Fruit fly (Drosophila melanogaster): Measurements from ENCODE around the gene Sec16.

Sec16 gene

dm6 chrX:12595610-12596336, at the start of gene Sec16, which contains the start of gene CG1824 (continued):
- no peak for TF ChIP-seq CG13296 (GFP tag; optimal IDR thresholded peaks at IDR 0.05)
- no peak for TF ChIP-seq CG31388 (GFP tag; optimal IDR thresholded peaks at IDR 0.05)
- TF ChIP-seq CG9437 (GFP tag; optimal IDR thresholded peaks at IDR 0.05), result peak; percentile 65
- TF ChIP-seq CG13894 (tag; optimal IDR thresholded peaks at IDR 0.05), result no peak
- TF ChIP-seq Optix (GFP tag; IDR thresholded peaks at IDR 0.05), result no peak
- peak; percentile 17 for TF ChIP-seq NfI (GFP tag; optimal IDR thresholded peaks at IDR 0.05)
- TF ChIP-seq CG32767 (GFP tag; IDR thresholded peaks at IDR 0.05), result no peak
- no peak for TF ChIP-seq CG8281 (tag; optimal IDR thresholded peaks at IDR 0.05)
- TF ChIP-seq ftz-f1 (GFP tag; optimal IDR thresholded peaks at IDR 0.05), result no peak
- no peak for TF ChIP-seq CG9609 (GFP tag; optimal IDR thresholded peaks at IDR 0.05)
- TF ChIP-seq tap (tag; optimal IDR thresholded peaks at IDR 0.05), result no peak
- TF ChIP-seq ato (GFP tag; IDR thresholded peaks at IDR 0.05; ENCODE audit: partially characterized antibody), result no peak
- TF ChIP-seq Atf6 (GFP tag; IDR thresholded peaks at IDR 0.05), result no peak
- peak; percentile 44 for TF ChIP-seq HLH54F (GFP tag; optimal IDR thresholded peaks at IDR 0.05)
- TF ChIP-seq lilli (GFP tag; optimal IDR thresholded peaks at IDR 0.05), result peak; percentile 42
- TF ChIP-seq CG18764 (GFP tag; optimal IDR thresholded peaks at IDR 0.05), result no peak
- peak; percentile 53 for TF ChIP-seq CG4328 (GFP tag; optimal IDR thresholded peaks at IDR 0.05)
- TF ChIP-seq wor (GFP tag; IDR thresholded peaks at IDR 0.05), result no peak
- TF ChIP-seq CG1024 (GFP tag; IDR thresholded peaks at IDR 0.05), result no peak
- no peak for TF ChIP-seq Spps (tag; optimal IDR thresholded peaks at IDR 0.05)
- TF ChIP-seq CG3281 (GFP tag; optimal IDR thresholded peaks at IDR 0.05), result peak; percentile 38
- TF ChIP-seq CG9817 (tag; optimal IDR thresholded peaks at IDR 0.05), result peak; percentile 37
- peak; percentile 49 for TF ChIP-seq unc-4 (GFP tag; IDR thresholded peaks at IDR 0.05; ENCODE audit: partially characterized antibody)
- TF ChIP-seq Lhr (GFP tag; optimal IDR thresholded peaks at IDR 0.05), result no peak
- no peak for TF ChIP-seq CG4282 (GFP tag; optimal IDR thresholded peaks at IDR 0.05)
- peak in 1 of 2 experiments; percentile 62 for TF ChIP-seq Hr51 (GFP tag; optimal IDR thresholded peaks at IDR 0.05)
- peak; percentile 23; the same call in 1 of the 2 replicates for TF ChIP-seq CG32532 (GFP tag; IDR thresholded peaks at IDR 0.05)
- TF ChIP-seq en (GFP tag; optimal IDR thresholded peaks at IDR 0.05), result no peak
- no peak for TF ChIP-seq Atf3 (GFP tag; optimal IDR thresholded peaks at IDR 0.05)
- no peak for TF ChIP-seq CG12071 (GFP tag; optimal IDR thresholded peaks at IDR 0.05)
- no peak for TF ChIP-seq NC2α (GFP tag; optimal IDR thresholded peaks at IDR 0.05)
- peak; percentile 52 for TF ChIP-seq CG30020 (tag; optimal IDR thresholded peaks at IDR 0.05)
- TF ChIP-seq nau (GFP tag; optimal IDR thresholded peaks at IDR 0.05), result no peak
- TF ChIP-seq hb (GFP tag; IDR thresholded peaks at IDR 0.05; ENCODE audit: partially characterized antibody), result no peak
- no peak for TF ChIP-seq CG12236 (GFP tag; optimal IDR thresholded peaks at IDR 0.05)
- no peak for TF ChIP-seq CG17912 (GFP tag; optimal IDR thresholded peaks at IDR 0.05)
- no peak for TF ChIP-seq ap (GFP tag; IDR thresholded peaks at IDR 0.05)
- no peak for TF ChIP-seq chm (GFP tag; IDR thresholded peaks at IDR 0.05)
- no peak for TF ChIP-seq abd-A (tag; optimal IDR thresholded peaks at IDR 0.05)
- no peak for TF ChIP-seq Eip74EF (GFP tag; optimal IDR thresholded peaks at IDR 0.05)
- TF ChIP-seq CG7357 (GFP tag; IDR thresholded peaks at IDR 0.05), result 0 out of 3 replicates have a peak, but pooled peaks have one; percentile 7
- TF ChIP-seq CHES-1-like (GFP tag; optimal IDR thresholded peaks at IDR 0.05), result peak; percentile 0
- no peak for TF ChIP-seq CG4854 (GFP tag; optimal IDR thresholded peaks at IDR 0.05)
- 0 out of 3 replicates have a peak, but pooled peaks have one; percentile 38 for TF ChIP-seq CG14860 (GFP tag; IDR thresholded peaks at IDR 0.05; ENCODE audit: partially characterized antibody)
- no peak for TF ChIP-seq CG15601 (tag; optimal IDR thresholded peaks at IDR 0.05)
- TF ChIP-seq CG10321 (GFP tag; IDR thresholded peaks at IDR 0.05), result no peak
- TF ChIP-seq rib (GFP tag; IDR thresholded peaks at IDR 0.05), result no peak
- no peak for TF ChIP-seq CG6813 (GFP tag; optimal IDR thresholded peaks at IDR 0.05)
- no peak for TF ChIP-seq CG1603 (tag; optimal IDR thresholded peaks at IDR 0.05)
